Fruit fly (Drosophila melanogaster) whole organism, pupa: ENCODE measurements around the gene CG13606.

Experiments used
- D1 ChIP-seq: fragments of 200-800 bp; sonication (Bioruptor generic); optimal IDR thresholded peaks from 2 replicates; lab custom pipeline; 2018; ENCODE audit warnings: missing biosample characterization, mild to moderate bottlenecking, missing genetic modification characterization, moderate library complexity
- EcR ChIP-seq: fragments of 200-800 bp; sonication (Bioruptor generic); optimal IDR thresholded peaks from 3 replicates; lab custom pipeline; 2019; ENCODE audit warnings: missing biosample characterization, missing genetic modification characterization, mild to moderate bottlenecking, moderate library complexity, missing genetic modification reagents

- TF ChIP-seq EcR (GFP tag; lab: Kevin White, UChicago) (peak; percentile 3), D1 (no peak)
Observed at dm6 chr3R:24163556-24164022, 8.8 kb upstream of the CG13606 start, which contains the start of gene Apc2.
